Worm (Caenorhabditis elegans) whole organism, L3 larva: ENCODE data around the gene F47F2.1.

ENCODE experiments used
- R02D3.7 ChIP-seq: fragments of 150-350 bp; optimal IDR thresholded peaks from 2 replicates; lab custom pipeline; 2014; ENCODE audit warnings: missing biosample characterization, missing genetic modification characterization
- ZK546.5 ChIP-seq: sonication (generic microtip); optimal IDR thresholded peaks from 2 replicates; lab custom pipeline; 2017; ENCODE audit warnings: missing biosample characterization, missing genetic modification characterization
- aly-2 ChIP-seq: fragments of 150-350 bp; optimal IDR thresholded peaks from 2 replicates; lab custom pipeline; 2014; ENCODE audit warnings: missing biosample characterization, missing genetic modification characterization
- ama-1 ChIP-seq: fragments of 150-350 bp; optimal IDR thresholded peaks from 2 replicates; lab custom pipeline; 2018
- ceh-28 ChIP-seq: fragments of 150-350 bp; optimal IDR thresholded peaks from 2 replicates; lab custom pipeline; 2014; ENCODE audit warnings: missing biosample characterization, missing genetic modification reagents, missing genetic modification characterization
- ceh-82 ChIP-seq: fragments of 150-350 bp; optimal IDR thresholded peaks from 2 replicates; lab custom pipeline; 2014; ENCODE audit warnings: missing biosample characterization, missing genetic modification characterization
- daf-12 ChIP-seq: fragments of 150-350 bp; optimal IDR thresholded peaks from 2 replicates; lab custom pipeline; 2014; ENCODE audit warnings: missing biosample characterization, missing genetic modification reagents, missing genetic modification characterization
- egl-27 ChIP-seq: sonication (generic microtip); optimal IDR thresholded peaks from 4 replicates; lab custom pipeline; 2017; ENCODE audit warnings: missing biosample characterization, missing genetic modification reagents, missing genetic modification characterization
- egl-5 ChIP-seq: fragments of 150-350 bp; optimal IDR thresholded peaks from 2 replicates; lab custom pipeline; 2017; ENCODE audit warnings: missing biosample characterization, missing genetic modification reagents, missing genetic modification characterization, inconsistent platforms
- elt-1 ChIP-seq: fragments of 150-350 bp; optimal IDR thresholded peaks from 2 replicates; lab custom pipeline; 2014; ENCODE audit warnings: missing biosample characterization, missing genetic modification characterization
- elt-2 ChIP-seq: sonication (generic microtip); optimal IDR thresholded peaks from 2 replicates; lab custom pipeline; 2016; ENCODE audit warnings: missing genetic modification reagents, mild to moderate bottlenecking, missing genetic modification characterization, missing compliant biosample characterization
- elt-3 ChIP-seq, 3 experiments: fragments of 150-350 bp in 1 of 3; sonication (generic microtip) in 2 of 3; optimal IDR thresholded peaks; 2 replicates in 2 of 3; 4 replicates in 1 of 3; lab custom pipeline; 2014 to 2017; ENCODE audit warnings: missing biosample characterization in 3 of 3, missing genetic modification characterization in 3 of 3
- eor-1 ChIP-seq, 2 experiments: fragments of 150-350 bp; optimal IDR thresholded peaks; 2 replicates each; lab custom pipeline; 2014 to 2018; ENCODE audit warnings: missing biosample characterization in 2 of 2, missing genetic modification characterization in 2 of 2
- fkh-10 ChIP-seq: sonication (generic microtip); optimal IDR thresholded peaks from 2 replicates; lab custom pipeline; 2017; ENCODE audit warnings: missing biosample characterization, missing genetic modification reagents, missing genetic modification characterization
- fkh-2 ChIP-seq: fragments of 150-350 bp; optimal IDR thresholded peaks from 2 replicates; lab custom pipeline; 2014; ENCODE audit warnings: missing biosample characterization, missing genetic modification reagents, missing genetic modification characterization
- hmg-11 ChIP-seq: sonication (generic microtip); optimal IDR thresholded peaks from 2 replicates; lab custom pipeline; 2016; ENCODE audit warnings: missing genetic modification characterization, missing compliant biosample characterization
- lin-15B ChIP-seq: fragments of 150-350 bp; optimal IDR thresholded peaks from 2 replicates; lab custom pipeline; 2014; ENCODE audit warnings: missing biosample characterization, missing genetic modification characterization
- lin-39 ChIP-seq: fragments of 150-350 bp; optimal IDR thresholded peaks from 2 replicates; lab custom pipeline; 2018; ENCODE audit warnings: missing biosample characterization, missing genetic modification reagents, missing genetic modification characterization
- lsy-12 ChIP-seq: sonication (generic microtip); optimal IDR thresholded peaks from 2 replicates; lab custom pipeline; 2016; ENCODE audit warnings: mild to moderate bottlenecking, missing genetic modification characterization, missing compliant biosample characterization
- mdl-1 ChIP-seq: fragments of 150-350 bp; optimal IDR thresholded peaks from 2 replicates; lab custom pipeline; 2014; ENCODE audit warnings: missing biosample characterization, missing genetic modification characterization
- nfya-1 ChIP-seq: sonication (generic microtip); optimal IDR thresholded peaks from 2 replicates; lab custom pipeline; 2017; ENCODE audit warnings: missing genetic modification characterization, mild to moderate bottlenecking, missing compliant biosample characterization, antibody characterized with exemption, moderate library complexity; ENCODE audit not compliant: insufficient read depth
- nhr-11 ChIP-seq: fragments of 150-350 bp; optimal IDR thresholded peaks from 2 replicates; lab custom pipeline; 2014; ENCODE audit warnings: missing biosample characterization, missing genetic modification characterization
- nhr-12 ChIP-seq: fragments of 150-350 bp; optimal IDR thresholded peaks from 2 replicates; lab custom pipeline; 2014; ENCODE audit warnings: missing biosample characterization, missing genetic modification characterization
- nhr-237 ChIP-seq: fragments of 150-350 bp; optimal IDR thresholded peaks from 2 replicates; lab custom pipeline; 2014; ENCODE audit warnings: missing biosample characterization, missing genetic modification characterization
- nhr-43 ChIP-seq: sonication (generic microtip); optimal IDR thresholded peaks from 2 replicates; lab custom pipeline; 2016; ENCODE audit warnings: mild to moderate bottlenecking, missing genetic modification characterization, missing compliant biosample characterization; ENCODE audit not compliant: poor library complexity, severe bottlenecking
- nhr-67 ChIP-seq: fragments of 150-350 bp; optimal IDR thresholded peaks from 2 replicates; lab custom pipeline; 2014; ENCODE audit warnings: missing biosample characterization, missing genetic modification characterization
- nhr-77 ChIP-seq: fragments of 150-350 bp; optimal IDR thresholded peaks from 2 replicates; lab custom pipeline; 2014; ENCODE audit warnings: missing biosample characterization, missing genetic modification characterization
- pha-4 ChIP-seq: fragments of 150-350 bp; optimal IDR thresholded peaks from 2 replicates; lab custom pipeline; 2014; ENCODE audit warnings: missing biosample characterization, missing genetic modification reagents, missing genetic modification characterization
- pqm-1 ChIP-seq: fragments of 150-350 bp; optimal IDR thresholded peaks from 2 replicates; lab custom pipeline; 2017; ENCODE audit warnings: missing biosample characterization, missing genetic modification characterization, inconsistent platforms
- sea-2 ChIP-seq: fragments of 150-350 bp; sonication (generic microtip); optimal IDR thresholded peaks from 4 replicates; lab custom pipeline; 2014; ENCODE audit warnings: missing biosample characterization, missing genetic modification reagents, missing genetic modification characterization
- skn-1 ChIP-seq: fragments of 150-350 bp; optimal IDR thresholded peaks from 2 replicates; lab custom pipeline; 2014; ENCODE audit warnings: missing biosample characterization, missing genetic modification characterization
- snpc-4 ChIP-seq: fragments of 150-350 bp; optimal IDR thresholded peaks from 2 replicates; lab custom pipeline; 2014; ENCODE audit warnings: missing biosample characterization, missing genetic modification characterization
- tbx-2 ChIP-seq: sonication (generic microtip); optimal IDR thresholded peaks from 2 replicates; lab custom pipeline; 2016; ENCODE audit warnings: mild to moderate bottlenecking, missing genetic modification characterization, missing compliant biosample characterization
- unc-39 ChIP-seq: sonication (generic microtip); optimal IDR thresholded peaks from 4 replicates; lab custom pipeline; 2017; ENCODE audit warnings: missing biosample characterization, missing genetic modification characterization
- unc-62 ChIP-seq: fragments of 150-350 bp; sonication (generic microtip); optimal IDR thresholded peaks from 4 replicates; lab custom pipeline; 2014; ENCODE audit warnings: missing biosample characterization, missing genetic modification reagents, missing genetic modification characterization
- zag-1 ChIP-seq: fragments of 150-350 bp; optimal IDR thresholded peaks from 2 replicates; lab custom pipeline; 2014; ENCODE audit warnings: missing biosample characterization, missing genetic modification characterization
- ztf-11 ChIP-seq: fragments of 150-350 bp; optimal IDR thresholded peaks from 2 replicates; lab custom pipeline; 2014; ENCODE audit warnings: missing biosample characterization, missing genetic modification characterization

The F47F2.1 gene

DNA sequence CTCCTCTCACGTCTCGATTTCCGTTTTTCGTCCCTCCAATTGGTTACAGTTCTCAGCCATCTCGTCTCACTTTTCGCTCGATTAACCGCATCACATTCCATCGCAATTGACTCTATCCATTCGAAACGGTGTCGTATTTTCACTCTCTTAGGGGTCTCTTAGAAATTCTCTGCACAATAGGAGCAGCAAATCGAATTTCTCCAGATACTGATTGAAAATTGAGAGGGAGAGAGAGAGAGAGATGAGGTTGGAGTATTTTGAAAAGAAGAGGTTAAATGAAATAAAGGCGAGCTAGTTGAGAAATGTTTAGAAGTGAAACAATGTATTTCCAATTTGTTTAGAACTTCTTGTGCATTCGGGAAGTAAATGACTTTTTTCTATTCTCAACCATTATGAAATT lies 23.1 kb downstream of the F47F2.1 start:
- no peak for TF ChIP-seq mdl-1 (tag; lab: Kevin White, UChicago)
- TF ChIP-seq sea-2 (GFP tag; lab: Kevin White, UChicago), result no peak
- TF ChIP-seq snpc-4 (tag; lab: Kevin White, UChicago), result no peak
- peak; percentile 93 for TF ChIP-seq fkh-10 (GFP tag; lab: Kevin White, UChicago)
- TF ChIP-seq ZK546.5 (tag; lab: Kevin White, UChicago), result no peak
- TF ChIP-seq hmg-11 (tag; lab: Kevin White, UChicago), result no peak
- TF ChIP-seq egl-5 (tag; lab: Kevin White, UChicago), result no peak
- TF ChIP-seq elt-3 (tag; optimal IDR thresholded peaks at IDR 0.05; lab: Kevin White, UChicago), result no peak

DNA sequence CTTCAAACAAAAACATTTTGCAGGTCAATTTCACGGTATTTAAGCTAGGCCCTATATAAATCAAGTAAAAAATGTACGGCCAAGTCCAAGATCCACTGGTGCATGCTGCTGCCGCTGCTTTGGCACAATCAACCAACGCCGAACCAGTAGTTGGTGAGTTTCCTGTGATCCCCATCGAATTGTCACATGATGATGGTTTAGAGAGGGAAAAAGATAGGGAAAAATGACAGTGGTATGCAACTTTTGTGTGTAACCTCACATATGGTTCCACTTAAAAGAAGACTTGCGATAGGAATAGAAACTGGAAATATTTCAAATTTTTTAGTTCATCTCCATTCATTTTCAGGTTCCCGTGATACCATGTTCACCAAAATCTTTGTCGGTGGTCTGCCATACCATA lies 26.2 kb downstream of the F47F2.1 start, which contains the start of gene sup-12:
sup-12 (plus strand) TSS at position 17 of the 400 bp plus-strand sequence.
- TF ChIP-seq elt-2 (no peak), nhr-77 (tag; lab: Kevin White, UChicago) (no peak), lin-39 (no peak), nfya-1 (no peak), lsy-12 (no peak), snpc-4 (tag; lab: Kevin White, UChicago) (no peak), mdl-1 (tag; lab: Kevin White, UChicago) (no peak), tbx-2 (no peak), eor-1 (tag; optimal IDR thresholded peaks at IDR 0.05; lab: Kevin White, UChicago) (no peak), skn-1 (tag; lab: Kevin White, UChicago) (no peak), fkh-10 (GFP tag; lab: Kevin White, UChicago) (no peak), nhr-237 (tag; lab: Kevin White, UChicago) (no peak), ceh-82 (tag; lab: Kevin White, UChicago) (no peak), nhr-11 (tag; lab: Kevin White, UChicago) (no peak), unc-39 (no peak), elt-1 (tag; lab: Kevin White, UChicago) (no peak), ceh-28 (no peak), nhr-43 (tag; lab: Kevin White, UChicago) (no peak), aly-2 (no peak)

DNA sequence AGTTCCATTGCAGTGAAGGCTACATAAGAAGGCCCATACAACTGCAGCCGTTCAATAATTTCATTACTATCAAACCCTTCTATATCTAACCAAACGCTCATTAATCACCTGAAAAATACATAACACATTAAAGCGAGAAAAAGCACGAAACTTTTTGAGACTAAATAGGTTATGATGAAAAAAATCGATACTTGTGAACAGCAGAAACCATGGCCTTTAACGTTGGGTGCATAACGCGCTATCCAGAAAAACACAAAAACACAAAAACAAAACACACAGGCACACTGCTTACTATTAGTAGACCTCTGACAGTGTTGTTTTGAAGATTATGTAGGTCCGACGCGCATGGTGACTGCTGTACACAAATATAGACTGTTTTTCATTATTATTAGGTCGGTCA lies 32.9 kb downstream of the F47F2.1 start, which contains the start of gene T22B2.5:
T22B2.5 (minus strand) TSS at position 101 of the 400 bp plus-strand sequence.
- no peak for TF ChIP-seq hmg-11 (tag; lab: Kevin White, UChicago)
- TF ChIP-seq aly-2, result no peak
- TF ChIP-seq nhr-67 (tag; lab: Kevin White, UChicago), result no peak
- no peak for TF ChIP-seq ceh-28
- no peak for TF ChIP-seq pqm-1 (tag; lab: Kevin White, UChicago)
- no peak for TF ChIP-seq lin-15B (tag; lab: Kevin White, UChicago)
- TF ChIP-seq unc-62, result no peak
- TF ChIP-seq tbx-2, result no peak
- no peak for TF ChIP-seq fkh-2 (tag; lab: Kevin White, UChicago)
- no peak for TF ChIP-seq ama-1 (lab: Kevin White, UChicago)

DNA sequence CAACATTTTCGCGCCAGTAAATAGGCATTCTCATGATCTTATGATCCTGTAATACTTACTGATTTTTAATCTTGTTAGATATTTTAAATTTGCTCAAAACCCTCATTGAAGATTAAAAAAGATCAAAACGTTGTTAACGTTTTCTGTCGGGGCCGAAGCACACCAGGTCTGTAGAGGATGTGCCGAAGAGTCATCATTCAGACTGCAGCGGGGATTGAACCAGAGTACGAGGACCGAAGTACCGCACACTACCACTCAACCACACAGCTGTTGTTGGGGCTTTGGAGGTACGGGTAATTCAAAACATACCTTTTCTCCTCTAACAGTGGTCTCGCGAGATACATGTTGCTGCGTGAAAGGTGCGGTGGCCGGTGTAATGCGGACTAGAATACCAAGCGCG lies 35.9 kb downstream of the F47F2.1 start:
- TF ChIP-seq skn-1 (tag; lab: Kevin White, UChicago), result no peak
- TF ChIP-seq aly-2, result no peak
- no peak for TF ChIP-seq ZK546.5 (tag; lab: Kevin White, UChicago)
- TF ChIP-seq nhr-77 (tag; lab: Kevin White, UChicago), result no peak
- no peak for TF ChIP-seq egl-5 (tag; lab: Kevin White, UChicago)
- no peak for TF ChIP-seq eor-1 (tag; optimal IDR thresholded peaks at IDR 0.05; lab: Kevin White, UChicago)
- no peak for TF ChIP-seq egl-27 (tag; lab: Kevin White, UChicago)
- no peak for TF ChIP-seq pha-4 (tag; lab: Kevin White, UChicago)
- no peak for TF ChIP-seq tbx-2
- TF ChIP-seq lin-39, result no peak
- no peak for TF ChIP-seq hmg-11 (tag; lab: Kevin White, UChicago)
- no peak for TF ChIP-seq daf-12 (tag; lab: Kevin White, UChicago)
- no peak for TF ChIP-seq zag-1 (tag; lab: Kevin White, UChicago)
- TF ChIP-seq nhr-12 (tag; lab: Kevin White, UChicago), result no peak
- TF ChIP-seq ztf-11 (tag; lab: Kevin White, UChicago), result no peak
- TF ChIP-seq nhr-67 (tag; lab: Kevin White, UChicago), result no peak
- TF ChIP-seq nhr-237 (tag; lab: Kevin White, UChicago), result no peak
- TF ChIP-seq nhr-11 (tag; lab: Kevin White, UChicago), result no peak
- no peak for TF ChIP-seq R02D3.7 (tag; lab: Kevin White, UChicago)
- no peak for TF ChIP-seq mdl-1 (tag; lab: Kevin White, UChicago)
